Worm (Caenorhabditis elegans) whole organism, L4 larva: ENCODE data around the gene R09E10.1.

ENCODE experiments used
- D1046.2 ChIP-seq: fragments of 200-800 bp; sonication (Bioruptor generic); IDR thresholded peaks from 2 replicates; pipeline ENCODE4 v1.3.6; 2022; ENCODE audit warnings: missing genetic modification characterization, missing compliant biosample characterization
- F10B5.3 ChIP-seq: sonication (generic microtip); optimal IDR thresholded peaks from 2 replicates; lab custom pipeline; 2016; ENCODE audit warnings: mild to moderate bottlenecking, missing genetic modification characterization, missing compliant biosample characterization
- F49E8.2 ChIP-seq: sonication (generic microtip); optimal IDR thresholded peaks from 2 replicates; lab custom pipeline; 2016; ENCODE audit warnings: missing compliant biosample characterization, mild to moderate bottlenecking, missing genetic modification characterization, borderline replicate concordance
- R02D3.7 ChIP-seq: fragments of 150-350 bp; sonication (generic microtip); optimal IDR thresholded peaks from 3 replicates; lab custom pipeline; 2014; ENCODE audit warnings: missing biosample characterization, missing genetic modification characterization
- T20F7.1 ChIP-seq: fragments of 200-800 bp; sonication (Bioruptor generic); optimal IDR thresholded peaks from 2 replicates; lab custom pipeline; 2018; ENCODE audit warnings: mild to moderate bottlenecking, missing genetic modification characterization, missing compliant biosample characterization
- Y48G9A.11 ChIP-seq: fragments of 200-800 bp; sonication (Bioruptor generic); IDR thresholded peaks from 2 replicates; pipeline ENCODE4 v1.3.6; 2022; ENCODE audit warnings: missing genetic modification reagents, missing genetic modification characterization, missing compliant biosample characterization
- Y75B8A.6 ChIP-seq: fragments of 200-800 bp; sonication (Bioruptor generic); IDR thresholded peaks from 2 replicates; pipeline ENCODE4 v1.3.6; 2022; ENCODE audit warnings: missing genetic modification reagents, missing genetic modification characterization, missing compliant biosample characterization
- ZK546.5 ChIP-seq, 2 experiments: sonication (generic microtip); optimal IDR thresholded peaks; 2 replicates each; lab custom pipeline; 2017; ENCODE audit warnings: missing biosample characterization in 2 of 2, missing genetic modification characterization in 2 of 2
- aha-1 ChIP-seq: fragments of 150-350 bp; peaks from one replicate; lab custom pipeline; 2014; ENCODE audit warnings: missing biosample characterization, missing genetic modification characterization
- attf-4 ChIP-seq: sonication (generic microtip); optimal IDR thresholded peaks from 3 replicates; lab custom pipeline; 2017; ENCODE audit warnings: missing biosample characterization, missing genetic modification characterization
- ceh-32 ChIP-seq: sonication (generic microtip); optimal IDR thresholded peaks from 2 replicates; lab custom pipeline; 2016; ENCODE audit warnings: mild to moderate bottlenecking, missing genetic modification characterization, missing compliant biosample characterization; ENCODE audit not compliant: poor library complexity
- ceh-62 ChIP-seq: sonication (generic microtip); optimal IDR thresholded peaks from 2 replicates; lab custom pipeline; 2017; ENCODE audit warnings: missing biosample characterization, missing genetic modification characterization
- daf-12 ChIP-seq: fragments of 150-350 bp; optimal IDR thresholded peaks from 2 replicates; lab custom pipeline; 2014; ENCODE audit warnings: missing biosample characterization, missing genetic modification reagents, missing genetic modification characterization
- daf-16 ChIP-seq, 3 experiments: sonication (generic microtip); optimal IDR thresholded peaks; 2 replicates each; lab custom pipeline; 2016 to 2017; ENCODE audit warnings: missing genetic modification characterization in 3 of 3, missing genetic modification reagents in 3 of 3, mild to moderate bottlenecking in 2 of 3, missing compliant biosample characterization in 2 of 3, missing biosample characterization in 1 of 3, moderate library complexity in 1 of 3
- daf-8 ChIP-seq: fragments of 200-800 bp; sonication (Bioruptor generic); IDR thresholded peaks from 2 replicates; pipeline ENCODE4 v1.3.6; 2022; ENCODE audit warnings: missing genetic modification characterization, missing compliant biosample characterization
- dmd-9 ChIP-seq: fragments of 200-800 bp; sonication (Bioruptor generic); IDR thresholded peaks from 2 replicates; pipeline ENCODE4 v1.3.6; 2022; ENCODE audit warnings: missing genetic modification reagents, missing genetic modification characterization, missing compliant biosample characterization
- dpl-1 ChIP-seq: fragments of 150-350 bp; optimal IDR thresholded peaks from 2 replicates; lab custom pipeline; 2014; ENCODE audit warnings: missing biosample characterization, missing genetic modification reagents, missing genetic modification characterization
- fkh-10 ChIP-seq: fragments of 150-350 bp; optimal IDR thresholded peaks from 2 replicates; lab custom pipeline; 2014; ENCODE audit warnings: missing biosample characterization, missing genetic modification reagents, missing genetic modification characterization
- gei-8 ChIP-seq: fragments of 200-800 bp; sonication (Bioruptor generic); optimal IDR thresholded peaks from 2 replicates; lab custom pipeline; 2018; ENCODE audit warnings: mild to moderate bottlenecking, missing genetic modification characterization, missing compliant biosample characterization
- hmg-1.1 ChIP-seq: fragments of 200-800 bp; sonication (Bioruptor generic); IDR thresholded peaks from 2 replicates; pipeline ENCODE4 v1.3.6; 2022; ENCODE audit warnings: missing genetic modification reagents, missing genetic modification characterization, missing compliant biosample characterization
- lim-7 ChIP-seq: fragments of 200-800 bp; sonication (Bioruptor generic); IDR thresholded peaks from 2 replicates; pipeline ENCODE4 v1.3.6; 2022; ENCODE audit warnings: missing genetic modification characterization, missing compliant biosample characterization
- lin-1 ChIP-seq: fragments of 200-800 bp; sonication (Bioruptor generic); IDR thresholded peaks from 2 replicates; pipeline ENCODE4 v1.3.6; 2022; ENCODE audit warnings: missing genetic modification reagents, missing genetic modification characterization, missing compliant biosample characterization
- lin-39 ChIP-seq: fragments of 150-350 bp; optimal IDR thresholded peaks from 2 replicates; lab custom pipeline; 2014; ENCODE audit warnings: missing biosample characterization, missing genetic modification reagents, missing genetic modification characterization
- madf-5 ChIP-seq, 2 experiments: fragments of 200-800 bp; sonication (Bioruptor generic); IDR thresholded peaks; 2 replicates each; pipeline ENCODE4 v1.3.6; 2022; ENCODE audit warnings: missing compliant biosample characterization in 2 of 2, missing genetic modification characterization in 2 of 2
- mdt-29 ChIP-seq: fragments of 200-800 bp; sonication (Bioruptor generic); IDR thresholded peaks from 2 replicates; pipeline ENCODE4 v1.3.6; 2022; ENCODE audit warnings: missing genetic modification reagents, missing genetic modification characterization, missing compliant biosample characterization
- nhr-10 ChIP-seq: fragments of 150-350 bp; optimal IDR thresholded peaks from 2 replicates; lab custom pipeline; 2014; ENCODE audit warnings: missing biosample characterization, missing genetic modification characterization
- nhr-102 ChIP-seq: sonication (generic microtip); optimal IDR thresholded peaks from 2 replicates; lab custom pipeline; 2016; ENCODE audit warnings: mild to moderate bottlenecking, missing genetic modification characterization, moderate library complexity, missing compliant biosample characterization
- nhr-111 ChIP-seq: fragments of 200-800 bp; sonication (Bioruptor generic); optimal IDR thresholded peaks from 2 replicates; lab custom pipeline; 2018; ENCODE audit warnings: mild to moderate bottlenecking, missing genetic modification characterization, missing compliant biosample characterization
- nhr-6 ChIP-seq: fragments of 150-350 bp; optimal IDR thresholded peaks from 2 replicates; lab custom pipeline; 2014; ENCODE audit warnings: missing biosample characterization, missing genetic modification characterization
- nhr-77 ChIP-seq: fragments of 150-350 bp; optimal IDR thresholded peaks from 2 replicates; lab custom pipeline; 2014; ENCODE audit warnings: missing biosample characterization, missing genetic modification characterization
- pha-4 ChIP-seq, 2 experiments: fragments of 150-350 bp in 1 of 2; fragments of 200-800 bp in 1 of 2; sonication (Bioruptor generic) in 1 of 2; IDR thresholded peaks in 1 of 2; optimal IDR thresholded peaks in 1 of 2; 2 replicates each; pipeline versions ENCODE4 v1.3.6 to Lab custom; 2014 to 2022; ENCODE audit warnings: missing genetic modification characterization in 2 of 2, missing genetic modification reagents in 2 of 2, missing biosample characterization in 1 of 2, missing compliant biosample characterization in 1 of 2
- pqm-1 ChIP-seq: sonication (generic microtip); optimal IDR thresholded peaks from 2 replicates; lab custom pipeline; 2017; ENCODE audit warnings: missing biosample characterization, missing genetic modification characterization
- sdz-12 ChIP-seq: fragments of 200-800 bp; sonication (Bioruptor generic); optimal IDR thresholded peaks from 2 replicates; lab custom pipeline; 2018; ENCODE audit warnings: mild to moderate bottlenecking, missing genetic modification characterization, missing compliant biosample characterization
- skn-1 ChIP-seq: fragments of 150-350 bp; optimal IDR thresholded peaks from 2 replicates; lab custom pipeline; 2014; ENCODE audit warnings: missing biosample characterization, missing genetic modification characterization
- snpc-1.2 ChIP-seq: fragments of 200-800 bp; sonication (Bioruptor generic); IDR thresholded peaks from 2 replicates; pipeline ENCODE4 v1.3.6; 2022; ENCODE audit warnings: missing genetic modification reagents, missing genetic modification characterization, missing compliant biosample characterization
- spr-3 ChIP-seq: fragments of 200-800 bp; sonication (Bioruptor generic); optimal IDR thresholded peaks from 2 replicates; lab custom pipeline; 2018; ENCODE audit warnings: mild to moderate bottlenecking, missing genetic modification characterization, missing compliant biosample characterization
- unc-130 ChIP-seq: sonication (generic microtip); optimal IDR thresholded peaks from 2 replicates; lab custom pipeline; 2016; ENCODE audit warnings: missing genetic modification reagents, missing genetic modification characterization, missing compliant biosample characterization
- unc-62 ChIP-seq, 3 experiments: fragments of 150-350 bp in 1 of 3; sonication (generic microtip); optimal IDR thresholded peaks in 2 of 3; peaks in 1 of 3; 1 replicate in 1 of 3; 2 replicates in 2 of 3; lab custom pipeline; 2014 to 2017; ENCODE audit warnings: missing biosample characterization in 3 of 3, missing genetic modification characterization in 3 of 3, missing genetic modification reagents in 3 of 3, missing genotype in 1 of 3
- vab-7 ChIP-seq: fragments of 200-800 bp; sonication (Bioruptor generic); IDR thresholded peaks from 2 replicates; pipeline ENCODE4 v1.3.6; 2022; ENCODE audit warnings: missing genetic modification reagents, missing genetic modification characterization, missing compliant biosample characterization
- zag-1 ChIP-seq: fragments of 150-350 bp; optimal IDR thresholded peaks from 2 replicates; lab custom pipeline; 2014; ENCODE audit warnings: missing biosample characterization, missing genetic modification characterization
- zfp-3 ChIP-seq: fragments of 200-800 bp; sonication (Bioruptor generic); conservative IDR thresholded peaks from 2 replicates; pipeline ENCODE4 v1.3.6; 2022; ENCODE audit warnings: missing genetic modification reagents, missing genetic modification characterization, missing compliant biosample characterization
- ztf-7 ChIP-seq: fragments of 150-350 bp; optimal IDR thresholded peaks from 2 replicates; lab custom pipeline; 2014; ENCODE audit warnings: missing biosample characterization, missing genetic modification characterization

The R09E10.1 gene

DNA sequence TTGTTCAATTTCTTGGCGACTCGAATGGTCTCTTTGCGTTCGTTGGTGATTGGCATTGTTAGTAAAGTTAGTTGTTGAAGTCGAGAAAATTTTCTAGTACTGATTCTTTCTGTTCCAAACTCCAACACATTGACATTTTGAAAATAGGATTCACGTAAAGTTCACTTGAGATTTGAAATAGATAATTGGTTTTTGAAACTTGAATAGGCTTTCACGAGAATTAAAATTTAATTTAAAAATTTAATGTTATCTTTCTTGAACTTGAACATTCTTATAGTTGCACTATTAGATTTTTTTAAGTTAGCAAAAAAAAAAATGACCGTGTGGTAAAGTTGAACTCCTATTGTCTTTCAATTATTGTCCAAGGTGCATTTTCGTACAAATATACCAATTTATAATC, 28.5 kb downstream of the R09E10.1 start, which contains the start of gene R09E10.6:
Gene R09E10.6, minus strand, starts transcription at position 101 of the 400 bp plus-strand sequence.
- TF ChIP-seq fkh-10 (GFP tag; lab: Kevin White, UChicago): no peak
- no peak for TF ChIP-seq nhr-6 (tag; lab: Kevin White, UChicago)
- no peak for TF ChIP-seq lim-7

ce11 chrIV:10288575-10288974, 34.0 kb downstream of the R09E10.1 start:
- TF ChIP-seq daf-16 (GFP tag; optimal IDR thresholded peaks at IDR 0.05; lab: Kevin White, UChicago) (no peak), daf-16 (tag; optimal IDR thresholded peaks at IDR 0.05; lab: Kevin White, UChicago) (no peak), nhr-77 (tag; lab: Kevin White, UChicago) (no peak), aha-1 (tag; lab: Kevin White, UChicago) (peak; percentile 90), snpc-1.2 (GFP tag; lab: Robert Waterston, UW) (no peak)
- TF ChIP-seq, all 104 proteins: peak for 1

ce11 chrIV:10286655-10287054, 35.9 kb downstream of the R09E10.1 start, which contains the start of gene ebax-1:
Gene ebax-1 (plus strand): TSS chrIV:10286955.
- TF ChIP-seq ceh-62 (tag; lab: Kevin White, UChicago) (no peak), unc-130 (GFP tag; lab: Kevin White, UChicago) (no peak), mdt-29 (GFP tag; lab: Robert Waterston, UW) (no peak), R02D3.7 (no peak), gei-8 (no peak)

DNA sequence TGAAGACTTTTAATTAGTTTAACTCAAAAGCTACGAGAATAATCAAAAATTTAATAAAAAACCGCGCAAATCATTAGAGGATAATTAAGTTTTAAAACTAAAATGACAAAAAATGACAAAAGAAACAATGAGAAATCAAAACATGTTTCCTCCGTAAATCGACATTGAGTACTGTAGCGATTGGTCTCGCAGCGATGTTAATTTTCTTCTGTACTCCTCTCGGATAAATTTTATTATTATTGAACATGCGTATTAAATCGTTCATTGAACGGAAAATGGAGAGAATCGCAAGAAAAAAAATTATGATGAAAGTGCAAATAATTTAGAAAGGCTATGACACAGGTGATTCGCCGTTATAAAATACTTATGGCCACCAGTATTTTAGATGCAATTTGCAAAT, 37.2 kb downstream of the R09E10.1 start:
- TF ChIP-seq pha-4 (GFP tag; IDR thresholded peaks at IDR 0.05; lab: Robert Waterston, UW) (no peak), pha-4 (tag; optimal IDR thresholded peaks at IDR 0.05; lab: Kevin White, UChicago) (no peak), dpl-1 (GFP tag; lab: Kevin White, UChicago) (no peak), attf-4 (tag; lab: Kevin White, UChicago) (no peak), Y75B8A.6 (no peak), F49E8.2 (no peak), spr-3 (GFP tag; lab: Kevin White, UChicago) (no peak), R02D3.7 (peak; percentile 34)

- TF ChIP-seq nhr-10 (tag; lab: Kevin White, UChicago) (no peak), ZK546.5 (tag; optimal IDR thresholded peaks at IDR 0.05; lab: Kevin White, UChicago) (no peak), lin-39 (tag; lab: Kevin White, UChicago) (no peak), dmd-9 (GFP tag; lab: Robert Waterston, UW) (no peak), lin-1 (GFP tag; lab: Robert Waterston, UW) (no peak), sdz-12 (GFP tag; lab: Kevin White, UChicago) (no peak), zfp-3 (no peak), attf-4 (tag; lab: Kevin White, UChicago) (no peak), madf-5 (GFP tag; IDR thresholded peaks at IDR 0.05; lab: Robert Waterston, UW) (no peak), unc-62 (GFP tag; optimal IDR thresholded peaks at IDR 0.05 in 1 of 2; lab: Kevin White, UChicago) (peak in 1 of 2 experiments; percentile 85), unc-62 (tag; optimal IDR thresholded peaks at IDR 0.05; lab: Kevin White, UChicago) (no peak), ztf-7 (tag; lab: Kevin White, UChicago) (peak; percentile 37), ceh-62 (tag; lab: Kevin White, UChicago) (no peak), vab-7 (GFP tag; lab: Robert Waterston, UW) (no peak), nhr-111 (GFP tag; lab: Kevin White, UChicago) (no peak), skn-1 (no peak), F10B5.3 (tag; lab: Kevin White, UChicago) (no peak), D1046.2 (GFP tag; lab: Robert Waterston, UW) (no peak), Y75B8A.6 (no peak), ceh-32 (no peak), pqm-1 (tag; lab: Kevin White, UChicago) (no peak), daf-8 (GFP tag; lab: Robert Waterston, UW) (no peak), hmg-1.1 (peak; percentile 81), Y48G9A.11 (no peak), daf-12 (tag; lab: Kevin White, UChicago) (no peak), T20F7.1 (GFP tag; lab: Kevin White, UChicago) (no peak), nhr-102 (tag; lab: Kevin White, UChicago) (no peak), zag-1 (tag; lab: Kevin White, UChicago) (no peak), mdt-29 (GFP tag; lab: Robert Waterston, UW) (no peak), spr-3 (GFP tag; lab: Kevin White, UChicago) (no peak)
These were observed 38.2 kb downstream of the R09E10.1 start, which contains the start of gene rad-51 for ce11 chrIV:10284194-10284910. Gene rad-51 (minus strand): TSS chrIV:10284244.
